In the genomic region with DNA sequence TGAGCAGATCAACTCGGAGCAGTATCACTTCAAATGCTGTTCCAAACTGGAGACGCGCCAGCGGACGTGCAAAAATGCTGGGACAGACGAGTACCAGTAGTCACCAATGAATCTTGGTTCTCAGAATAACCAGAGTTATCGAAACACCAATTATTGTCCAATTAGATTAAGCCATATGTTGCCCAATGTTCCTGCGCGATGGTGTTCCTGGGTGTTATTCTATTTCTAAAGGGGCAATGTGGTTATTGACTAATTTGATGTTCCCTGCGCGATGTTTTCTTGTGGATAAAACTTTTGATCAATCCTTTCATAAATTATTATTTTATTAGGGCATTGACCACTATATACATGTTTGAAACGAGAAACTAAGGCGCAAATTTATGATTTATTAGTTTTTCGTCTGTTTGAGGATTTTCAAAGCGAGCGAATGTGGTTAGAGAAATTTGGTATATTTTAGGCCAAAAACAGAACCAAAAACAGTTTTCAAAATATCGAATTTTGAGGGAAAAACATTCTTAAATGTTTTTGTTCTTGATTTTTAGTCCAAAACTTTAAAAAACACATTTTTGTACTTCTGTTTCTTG, we compare ENCODE assay signal across 2 worm cellular contexts.
TF ChIP-seq lines count a peak whose summit lies in the region.

No protein-coding gene starts in this region.

TF ChIP-seq in whole organism, L4 larva, 104 proteins besides CTCF, POLR2A, EP300 and RAD21 (continued from another document):
- TF ChIP-seq set-16 (GFP tag; IDR thresholded peaks at IDR 0.05; lab: Robert Waterston, UW) = 0 out of 2 replicates have a peak, but pooled peaks have one; percentile 6
- TF ChIP-seq ZK546.5 (tag; optimal IDR thresholded peaks at IDR 0.05; lab: Kevin White, UChicago) = peak; percentile 25 to 60
- TF ChIP-seq F37D6.2 (tag; optimal IDR thresholded peaks at IDR 0.05; lab: Kevin White, UChicago) = peak; percentile 98
- TF ChIP-seq nhr-41 (GFP tag; IDR thresholded peaks at IDR 0.05; lab: Robert Waterston, UW) = peak; percentile 86
- peak; percentile 90 for TF ChIP-seq lir-3 (tag; optimal IDR thresholded peaks at IDR 0.05; lab: Kevin White, UChicago)
- TF ChIP-seq pqm-1 (tag; optimal IDR thresholded peaks at IDR 0.05; lab: Kevin White, UChicago) = peak; percentile 63
- TF ChIP-seq skn-1 (tag; optimal IDR thresholded peaks at IDR 0.05; lab: Kevin White, UChicago) = peak; percentile 54
- TF ChIP-seq lin-39 (tag; optimal IDR thresholded peaks at IDR 0.05; lab: Kevin White, UChicago) = peak; percentile 97
- TF ChIP-seq php-3 (GFP tag; IDR thresholded peaks at IDR 0.05; lab: Robert Waterston, UW) = peak; percentile 98
- TF ChIP-seq nhr-102 (tag; optimal IDR thresholded peaks at IDR 0.05; lab: Kevin White, UChicago) = peak; percentile 99
- peak; percentile 95 for TF ChIP-seq hlh-30 (tag; optimal IDR thresholded peaks at IDR 0.05; lab: Kevin White, UChicago; ENCODE audit: insufficient read depth)
- peak; percentile 100 for TF ChIP-seq hmg-1.1 (GFP tag; IDR thresholded peaks at IDR 0.05; lab: Robert Waterston, UW)
- peak; percentile 99 for TF ChIP-seq fkh-10 (GFP tag; optimal IDR thresholded peaks at IDR 0.05; lab: Kevin White, UChicago)
- TF ChIP-seq nhr-111 (GFP tag; optimal IDR thresholded peaks at IDR 0.05; lab: Kevin White, UChicago) = peak; percentile 78
- TF ChIP-seq zfp-2 (tag; optimal IDR thresholded peaks at IDR 0.05; lab: Kevin White, UChicago) = peak; percentile 83
- TF ChIP-seq nhr-11 (tag; optimal IDR thresholded peaks at IDR 0.05; lab: Kevin White, UChicago) = peak; percentile 94
- peak; percentile 94 for TF ChIP-seq tra-1 (GFP tag; IDR thresholded peaks at IDR 0.05; lab: Robert Waterston, UW)
- no peak for TF ChIP-seq unc-39 (tag; optimal IDR thresholded peaks at IDR 0.05; lab: Kevin White, UChicago)
- peak; percentile 55; the same call in 1 of the 2 replicates for TF ChIP-seq ceh-44 (GFP tag; IDR thresholded peaks at IDR 0.05; lab: Robert Waterston, UW)
- TF ChIP-seq nhr-76 (tag; optimal IDR thresholded peaks at IDR 0.05; lab: Kevin White, UChicago) = peak; percentile 88
- TF ChIP-seq daf-12 (tag; optimal IDR thresholded peaks at IDR 0.05; lab: Kevin White, UChicago) = peak; percentile 15
- TF ChIP-seq Y5F2A.4 (GFP tag; optimal IDR thresholded peaks at IDR 0.05; lab: Kevin White, UChicago) = peak; percentile 97
- TF ChIP-seq tag-97 (GFP tag; IDR thresholded peaks at IDR 0.05; lab: Robert Waterston, UW) = peak; percentile 80; the same call in 1 of the 2 replicates
- peak; percentile 100 for TF ChIP-seq nhr-77 (tag; optimal IDR thresholded peaks at IDR 0.05; lab: Kevin White, UChicago)
- peak; percentile 88 for TF ChIP-seq D1046.2 (GFP tag; IDR thresholded peaks at IDR 0.05; lab: Robert Waterston, UW)
- no peak; the same call in 1 of the 2 replicates for TF ChIP-seq zip-11 (GFP tag; IDR thresholded peaks at IDR 0.05; lab: Robert Waterston, UW)
- peak; percentile 96 for TF ChIP-seq saeg-2 (GFP tag; IDR thresholded peaks at IDR 0.05; lab: Robert Waterston, UW)
- TF ChIP-seq Y48G9A.11 (GFP tag; IDR thresholded peaks at IDR 0.05; lab: Robert Waterston, UW) = no peak
- peak; percentile 98 for TF ChIP-seq dmd-6 (GFP tag; IDR thresholded peaks at IDR 0.05; lab: Robert Waterston, UW)
- peak; percentile 99 for TF ChIP-seq nhr-10 (tag; optimal IDR thresholded peaks at IDR 0.05; lab: Kevin White, UChicago)
- no peak for TF ChIP-seq daf-8 (GFP tag; IDR thresholded peaks at IDR 0.05; lab: Robert Waterston, UW)
- TF ChIP-seq mdt-29 (GFP tag; IDR thresholded peaks at IDR 0.05; lab: Robert Waterston, UW) = peak; percentile 89
- TF ChIP-seq nhr-237 (tag; optimal IDR thresholded peaks at IDR 0.05; lab: Kevin White, UChicago) = peak; percentile 93
- TF ChIP-seq dmd-8 (GFP tag; IDR thresholded peaks at IDR 0.05; lab: Robert Waterston, UW) = peak; percentile 80
- peak; percentile 98 for TF ChIP-seq aha-1 (tag; lab: Kevin White, UChicago)
- TF ChIP-seq ctbp-1 (GFP tag; IDR thresholded peaks at IDR 0.05; lab: Robert Waterston, UW) = peak; percentile 97
- TF ChIP-seq unc-130 (GFP tag; optimal IDR thresholded peaks at IDR 0.05; lab: Kevin White, UChicago) = peak; percentile 50
- TF ChIP-seq nhr-6 (tag; optimal IDR thresholded peaks at IDR 0.05; lab: Kevin White, UChicago) = peak; percentile 98
- peak; percentile 96 for TF ChIP-seq ceh-28 (tag; optimal IDR thresholded peaks at IDR 0.05; lab: Kevin White, UChicago)
- TF ChIP-seq F26F4.8 (GFP tag; conservative IDR thresholded peaks at IDR 0.05; lab: Robert Waterston, UW) = no peak
- TF ChIP-seq lim-7 (GFP tag; IDR thresholded peaks at IDR 0.05; lab: Robert Waterston, UW) = 0 out of 2 replicates have a peak, but pooled peaks have one; percentile 33
- TF ChIP-seq F49E8.2 (tag; optimal IDR thresholded peaks at IDR 0.05; lab: Kevin White, UChicago; ENCODE audit: borderline replicate concordance) = no peak
- TF ChIP-seq duxl-1 (tag; optimal IDR thresholded peaks at IDR 0.05; lab: Kevin White, UChicago; ENCODE audit: poor library complexity) = peak; percentile 99
- peak; percentile 94 for TF ChIP-seq daf-19 (GFP tag; conservative IDR thresholded peaks at IDR 0.05; lab: Robert Waterston, UW)
- TF ChIP-seq pha-4 (GFP tag; IDR thresholded peaks at IDR 0.05; lab: Robert Waterston, UW) = peak; percentile 96
- TF ChIP-seq pha-4 (tag; optimal IDR thresholded peaks at IDR 0.05; lab: Kevin White, UChicago) = peak; percentile 97
- peak; percentile 45 for TF ChIP-seq cey-2 (tag; optimal IDR thresholded peaks at IDR 0.05; lab: Kevin White, UChicago; ENCODE audit: borderline replicate concordance, insufficient read depth)
- 0 out of 2 replicates have a peak, but pooled peaks have one; percentile 71 for TF ChIP-seq Y105C5A.15 (GFP tag; IDR thresholded peaks at IDR 0.05; lab: Robert Waterston, UW)
- TF ChIP-seq F44E2.7 (GFP tag; IDR thresholded peaks at IDR 0.05; lab: Robert Waterston, UW) = no peak
- peak; percentile 95 to 99 for TF ChIP-seq daf-16 (GFP tag; optimal IDR thresholded peaks at IDR 0.05; lab: Kevin White, UChicago)
- TF ChIP-seq daf-16 (tag; optimal IDR thresholded peaks at IDR 0.05; lab: Kevin White, UChicago) = peak; percentile 98
- peak; percentile 97 for TF ChIP-seq hlh-11 (tag; optimal IDR thresholded peaks at IDR 0.05; lab: Kevin White, UChicago)
- TF ChIP-seq lsy-2 (tag; optimal IDR thresholded peaks at IDR 0.05; lab: Kevin White, UChicago) = peak; percentile 96 to 97
- TF ChIP-seq hif-1 (tag; optimal IDR thresholded peaks at IDR 0.05; lab: Kevin White, UChicago) = peak; percentile 85 to 87

TF ChIP-seq in whole organism, late embryonic, 69 proteins besides CTCF, POLR2A, EP300 and RAD21 (continued from another document):
- TF ChIP-seq ceh-24 (tag; optimal IDR thresholded peaks at IDR 0.05; lab: Kevin White, UChicago) (no peak), fkh-6 (tag; optimal IDR thresholded peaks at IDR 0.05; lab: Kevin White, UChicago) (peak; percentile 71), nhr-232 (tag; optimal IDR thresholded peaks at IDR 0.05; lab: Kevin White, UChicago) (no peak), unc-55 (GFP tag; optimal IDR thresholded peaks at IDR 0.05; lab: Kevin White, UChicago) (peak; percentile 50), T23F11.4 (GFP tag; optimal IDR thresholded peaks at IDR 0.05; lab: Kevin White, UChicago) (peak; percentile 32), pha-2 (tag; optimal IDR thresholded peaks at IDR 0.05; lab: Kevin White, UChicago) (no peak), npax-4 (tag; optimal IDR thresholded peaks at IDR 0.05; lab: Kevin White, UChicago) (no peak), gmeb-2 (tag; optimal IDR thresholded peaks at IDR 0.05; lab: Kevin White, UChicago) (no peak), K09A11.1 (tag; optimal IDR thresholded peaks at IDR 0.05; lab: Kevin White, UChicago; ENCODE audit: insufficient read depth) (peak; percentile 75), sdc-2 (tag; optimal IDR thresholded peaks at IDR 0.05; lab: Kevin White, UChicago) (peak; percentile 99), K02D7.2 (tag; optimal IDR thresholded peaks at IDR 0.05; lab: Kevin White, UChicago) (no peak)
